Worm (Caenorhabditis elegans) whole organism, L1 larva: ENCODE data around the gene H14E04.2.

Source experiments
- aly-2 ChIP-seq: fragments of 150-350 bp; optimal IDR thresholded peaks from 2 replicates; lab custom pipeline; 2014; ENCODE audit warnings: missing biosample characterization, missing genetic modification characterization
- ama-1 ChIP-seq: fragments of 150-350 bp; optimal IDR thresholded peaks from 2 replicates; lab custom pipeline; 2014
- ceh-88 ChIP-seq: fragments of 200-800 bp; sonication (Bioruptor generic); IDR thresholded peaks from 2 replicates; pipeline ENCODE4 v1.3.6; 2022; ENCODE audit warnings: missing genetic modification characterization, missing compliant biosample characterization
- dpl-1 ChIP-seq, 3 experiments: fragments of 150-350 bp in 2 of 3; sonication (generic microtip) in 1 of 3; optimal IDR thresholded peaks; 2 replicates each; lab custom pipeline; 2014 to 2017; ENCODE audit warnings: missing biosample characterization in 3 of 3, missing genetic modification characterization in 3 of 3, missing genetic modification reagents in 3 of 3
- egl-27 ChIP-seq, 2 experiments: fragments of 150-350 bp in 1 of 2; sonication (generic microtip); optimal IDR thresholded peaks; 3 replicates each; lab custom pipeline; 2017 to 2018; ENCODE audit warnings: missing biosample characterization in 2 of 2, missing genetic modification characterization in 2 of 2, missing genetic modification reagents in 2 of 2
- elt-3 ChIP-seq, 6 experiments: fragments of 150-350 bp in 1 of 6; sonication (generic microtip); optimal IDR thresholded peaks; 2 replicates each; lab custom pipeline; 2017 to 2018; ENCODE audit warnings: missing biosample characterization in 6 of 6, missing genetic modification characterization in 6 of 6, inconsistent platforms in 1 of 6
- isw-1 ChIP-seq: fragments of 200-800 bp; sonication (Bioruptor generic); IDR thresholded peaks from 2 replicates; pipeline ENCODE4 v1.3.6; 2022; ENCODE audit warnings: missing genetic modification characterization, missing compliant biosample characterization
- nhr-237 ChIP-seq: fragments of 150-350 bp; optimal IDR thresholded peaks from 2 replicates; lab custom pipeline; 2014; ENCODE audit warnings: missing biosample characterization, missing genetic modification characterization
- nhr-28 ChIP-seq: fragments of 150-350 bp; optimal IDR thresholded peaks from 2 replicates; lab custom pipeline; 2014; ENCODE audit warnings: missing biosample characterization, missing genetic modification characterization
- nhr-76 ChIP-seq: sonication (generic microtip); optimal IDR thresholded peaks from 2 replicates; lab custom pipeline; 2017; ENCODE audit warnings: missing biosample characterization, missing genetic modification characterization
- nhr-84 ChIP-seq: sonication (generic microtip); optimal IDR thresholded peaks from 2 replicates; lab custom pipeline; 2017; ENCODE audit warnings: missing biosample characterization, missing genetic modification characterization
- unc-62 ChIP-seq: fragments of 150-350 bp; optimal IDR thresholded peaks from 2 replicates; lab custom pipeline; 2014; ENCODE audit warnings: missing biosample characterization, missing genetic modification reagents, missing genetic modification characterization
- ztf-4 ChIP-seq: fragments of 150-350 bp; optimal IDR thresholded peaks from 2 replicates; lab custom pipeline; 2014; ENCODE audit warnings: missing biosample characterization, missing genetic modification characterization

ce11 chrIII:2419504-2419903 lies 43.5 kb downstream of the H14E04.2 start:
- TF ChIP-seq ceh-88 (GFP tag; lab: Robert Waterston, UW) (no peak), nhr-28 (tag; lab: Kevin White, UChicago) (no peak), elt-3 (tag; optimal IDR thresholded peaks at IDR 0.05; lab: Kevin White, UChicago) (no peak), nhr-84 (tag; lab: Kevin White, UChicago) (no peak), dpl-1 (GFP tag; optimal IDR thresholded peaks at IDR 0.05; lab: Kevin White, UChicago) (no peak), aly-2 (no peak), unc-62 (no peak), egl-27 (tag; optimal IDR thresholded peaks at IDR 0.05; lab: Kevin White, UChicago) (no peak), ama-1 (no peak), isw-1 (GFP tag; lab: Robert Waterston, UW) (no peak), ztf-4 (tag; lab: Kevin White, UChicago) (no peak), nhr-76 (tag; lab: Kevin White, UChicago) (no peak), nhr-237 (tag; lab: Kevin White, UChicago) (no peak)
